Worm (Caenorhabditis elegans) whole organism, young adult: Measurements from ENCODE around the gene C06E4.2.
A peak's percentile ranks its signal among the peaks of the same experiment; 100 is the strongest.

Experiments
- B0019.2 ChIP-seq: fragments of 200-800 bp; sonication (Bioruptor generic); conservative IDR thresholded peaks from 2 replicates; pipeline ENCODE4 v1.3.6; 2022; ENCODE audit warnings: missing genetic modification reagents, missing genetic modification characterization, missing compliant biosample characterization
- B0035.1 ChIP-seq: sonication (generic microtip); optimal IDR thresholded peaks from 2 replicates; lab custom pipeline; 2016; ENCODE audit warnings: missing genetic modification characterization, mild to moderate bottlenecking, missing compliant biosample characterization, missing genotype, missing genetic modification reagents
- B0336.3 ChIP-seq: fragments of 200-800 bp; sonication (Bioruptor generic); IDR thresholded peaks from 2 replicates; pipeline ENCODE4 v1.3.6; 2022; ENCODE audit warnings: missing genetic modification characterization, missing compliant biosample characterization
- C06A6.2 ChIP-seq: fragments of 200-800 bp; sonication (Bioruptor generic); conservative IDR thresholded peaks from 2 replicates; pipeline ENCODE4 v1.3.6; 2022; ENCODE audit warnings: missing genetic modification characterization, missing compliant biosample characterization
- C17E4.6 ChIP-seq: fragments of 200-800 bp; sonication (Bioruptor generic); IDR thresholded peaks from 2 replicates; pipeline ENCODE4 v1.3.6; 2022; ENCODE audit warnings: missing genetic modification reagents, missing genetic modification characterization, missing compliant biosample characterization
- F10E7.11 ChIP-seq: sonication (generic microtip); optimal IDR thresholded peaks from 2 replicates; lab custom pipeline; 2017; ENCODE audit warnings: mild to moderate bottlenecking, missing genetic modification characterization, moderate library complexity, missing compliant biosample characterization
- F22D6.2 ChIP-seq: sonication (generic microtip); optimal IDR thresholded peaks from 2 replicates; lab custom pipeline; 2016; ENCODE audit warnings: mild to moderate bottlenecking, missing genetic modification characterization, missing compliant biosample characterization
- F33H1.4 ChIP-seq: fragments of 200-800 bp; sonication (Bioruptor generic); IDR thresholded peaks from 2 replicates; pipeline ENCODE4 v1.3.6; 2022; ENCODE audit warnings: missing genetic modification reagents, missing genetic modification characterization, missing compliant biosample characterization
- F55B11.4 ChIP-seq: sonication (generic microtip); optimal IDR thresholded peaks from 2 replicates; lab custom pipeline; 2016; ENCODE audit warnings: missing compliant biosample characterization, missing genetic modification characterization, borderline replicate concordance; ENCODE audit not compliant: insufficient read depth
- F57A8.1 ChIP-seq: fragments of 200-800 bp; sonication (Bioruptor generic); optimal IDR thresholded peaks from 2 replicates; lab custom pipeline; 2018; ENCODE audit warnings: mild to moderate bottlenecking, missing genetic modification characterization, moderate library complexity, missing compliant biosample characterization
- K12H6.12 ChIP-seq: fragments of 200-800 bp; sonication (Bioruptor generic); optimal IDR thresholded peaks from 2 replicates; lab custom pipeline; 2018; ENCODE audit warnings: mild to moderate bottlenecking, missing genetic modification characterization, missing compliant biosample characterization
- T26A5.8 ChIP-seq: sonication (generic microtip); optimal IDR thresholded peaks from 2 replicates; lab custom pipeline; 2016; ENCODE audit warnings: missing genetic modification characterization, missing compliant biosample characterization
- Y79H2A.3 ChIP-seq: fragments of 200-800 bp; sonication (Bioruptor generic); conservative IDR thresholded peaks from 2 replicates; pipeline ENCODE4 v1.3.6; 2022; ENCODE audit warnings: missing genetic modification reagents, missing genetic modification characterization, missing compliant biosample characterization
- Y95B8A.8 ChIP-seq: fragments of 200-800 bp; sonication (Bioruptor generic); IDR thresholded peaks from 2 replicates; pipeline ENCODE4 v1.3.6; 2022; ENCODE audit warnings: missing genetic modification reagents, missing genetic modification characterization, missing compliant biosample characterization
- akir-1 ChIP-seq: fragments of 200-800 bp; sonication (Bioruptor generic); optimal IDR thresholded peaks from 2 replicates; lab custom pipeline; 2018; ENCODE audit warnings: mild to moderate bottlenecking, missing genetic modification characterization, moderate library complexity, missing compliant biosample characterization
- aptf-3 ChIP-seq: fragments of 200-800 bp; sonication (Bioruptor generic); IDR thresholded peaks from 2 replicates; pipeline ENCODE4 v1.3.6; 2022; ENCODE audit warnings: missing genetic modification characterization, missing compliant biosample characterization
- ccch-3 ChIP-seq: fragments of 200-800 bp; sonication (Bioruptor generic); optimal IDR thresholded peaks from 2 replicates; lab custom pipeline; 2018; ENCODE audit warnings: mild to moderate bottlenecking, missing genetic modification characterization, missing compliant biosample characterization
- ceh-40 ChIP-seq: fragments of 200-800 bp; sonication (Bioruptor generic); IDR thresholded peaks from 2 replicates; pipeline ENCODE4 v1.3.6; 2022; ENCODE audit warnings: missing genetic modification characterization, missing compliant biosample characterization
- ceh-91 ChIP-seq: fragments of 200-800 bp; sonication (Bioruptor generic); IDR thresholded peaks from 2 replicates; pipeline ENCODE4 v1.3.6; 2022; ENCODE audit warnings: missing genetic modification reagents, missing genetic modification characterization, missing compliant biosample characterization
- egrh-3 ChIP-seq: fragments of 200-800 bp; sonication (Bioruptor generic); IDR thresholded peaks from 2 replicates; pipeline ENCODE4 v1.3.6; 2022; ENCODE audit warnings: missing genetic modification reagents, missing genetic modification characterization, missing compliant biosample characterization
- him-1 ChIP-seq: sonication (generic microtip); optimal IDR thresholded peaks from 2 replicates; lab custom pipeline; 2016; ENCODE audit warnings: missing genotype, missing genetic modification reagents, missing genetic modification characterization, missing compliant biosample characterization
- hlh-26 ChIP-seq: fragments of 200-800 bp; sonication (Bioruptor generic); conservative IDR thresholded peaks from 2 replicates; pipeline ENCODE4 v1.3.6; 2022; ENCODE audit warnings: missing genetic modification reagents, missing genetic modification characterization, missing compliant biosample characterization
- hsf-1 ChIP-seq: fragments of 200-800 bp; sonication (Bioruptor generic); IDR thresholded peaks from 2 replicates; pipeline ENCODE4 v1.3.6; 2022; ENCODE audit warnings: missing genetic modification reagents, missing genetic modification characterization, missing compliant biosample characterization
- madf-3 ChIP-seq: fragments of 200-800 bp; sonication (Bioruptor generic); IDR thresholded peaks from 2 replicates; pipeline ENCODE4 v1.3.6; 2022; ENCODE audit warnings: missing genetic modification reagents, missing genetic modification characterization, missing compliant biosample characterization
- madf-6 ChIP-seq: fragments of 200-800 bp; sonication (Bioruptor generic); IDR thresholded peaks from 2 replicates; pipeline ENCODE4 v1.3.6; 2022; ENCODE audit warnings: missing genetic modification reagents, missing genetic modification characterization, missing compliant biosample characterization
- mel-28 ChIP-seq: sonication (generic microtip); optimal IDR thresholded peaks from 2 replicates; lab custom pipeline; 2016; ENCODE audit warnings: borderline replicate concordance, mild to moderate bottlenecking, missing genetic modification characterization, missing compliant biosample characterization
- mxl-1 ChIP-seq: sonication (generic microtip); optimal IDR thresholded peaks from 2 replicates; lab custom pipeline; 2016; ENCODE audit warnings: missing genetic modification characterization, missing compliant biosample characterization
- nfya-1 ChIP-seq: sonication (generic microtip); optimal IDR thresholded peaks from 2 replicates; lab custom pipeline; 2017; ENCODE audit warnings: antibody characterized with exemption, missing compliant biosample characterization, missing genetic modification characterization, borderline replicate concordance; ENCODE audit not compliant: insufficient read depth
- nfya-2 ChIP-seq: fragments of 200-800 bp; sonication (Bioruptor generic); IDR thresholded peaks from 2 replicates; pipeline ENCODE4 v1.3.6; 2022; ENCODE audit warnings: missing genetic modification reagents, missing genetic modification characterization, missing compliant biosample characterization
- nfyb-1 ChIP-seq: fragments of 200-800 bp; sonication (Bioruptor generic); IDR thresholded peaks from 2 replicates; pipeline ENCODE4 v1.3.6; 2022; ENCODE audit warnings: missing genetic modification reagents, missing genetic modification characterization, missing compliant biosample characterization
- nhr-179 ChIP-seq: sonication (generic microtip); optimal IDR thresholded peaks from 2 replicates; lab custom pipeline; 2016; ENCODE audit warnings: mild to moderate bottlenecking, missing genetic modification characterization, missing compliant biosample characterization
- nhr-80 ChIP-seq: sonication (generic microtip); optimal IDR thresholded peaks from 2 replicates; lab custom pipeline; 2016; ENCODE audit warnings: missing genetic modification characterization, missing compliant biosample characterization
- nhr-90 ChIP-seq: sonication (generic microtip); optimal IDR thresholded peaks from 2 replicates; lab custom pipeline; 2016; ENCODE audit warnings: missing genotype, mild to moderate bottlenecking, missing genetic modification characterization, missing compliant biosample characterization
- repo-1 ChIP-seq: sonication (generic microtip); optimal IDR thresholded peaks from 2 replicates; lab custom pipeline; 2017; ENCODE audit warnings: mild to moderate bottlenecking, missing genetic modification characterization, missing compliant biosample characterization
- snpc-1.1 ChIP-seq: sonication (generic microtip); optimal IDR thresholded peaks from 2 replicates; lab custom pipeline; 2017; ENCODE audit warnings: missing genetic modification characterization, mild to moderate bottlenecking, missing compliant biosample characterization, antibody characterized with exemption, moderate library complexity, missing genotype, missing genetic modification reagents; ENCODE audit not compliant: insufficient read depth
- snpc-1.3 ChIP-seq: sonication (generic microtip); optimal IDR thresholded peaks from 2 replicates; lab custom pipeline; 2017; ENCODE audit warnings: missing genetic modification characterization, mild to moderate bottlenecking, missing compliant biosample characterization, antibody characterized with exemption, moderate library complexity, missing genotype, missing genetic modification reagents; ENCODE audit not compliant: insufficient read depth
- snpc-4 ChIP-seq, 5 experiments: fragments of 150-350 bp in 1 of 5; sonication (generic microtip) in 4 of 5; optimal IDR thresholded peaks; 2 replicates each; lab custom pipeline; 2014 to 2018; ENCODE audit warnings: missing genetic modification characterization in 5 of 5, missing biosample characterization in 3 of 5, antibody characterized with exemption in 2 of 5, mild to moderate bottlenecking in 2 of 5, missing compliant biosample characterization in 2 of 5, missing genotype in 2 of 5, moderate library complexity in 2 of 5, missing genetic modification reagents in 1 of 5
- unc-62 ChIP-seq: fragments of 150-350 bp; optimal IDR thresholded peaks from 2 replicates; lab custom pipeline; 2014; ENCODE audit warnings: missing biosample characterization, missing genetic modification reagents, missing genetic modification characterization
- zim-3 ChIP-seq: sonication (generic microtip); optimal IDR thresholded peaks from 2 replicates; lab custom pipeline; 2017; ENCODE audit warnings: mild to moderate bottlenecking, missing genetic modification characterization, moderate library complexity, missing compliant biosample characterization
- ztf-25 ChIP-seq: fragments of 200-800 bp; sonication (Bioruptor generic); IDR thresholded peaks from 2 replicates; pipeline ENCODE4 v1.3.6; 2022; ENCODE audit warnings: missing genetic modification reagents, missing genetic modification characterization, missing compliant biosample characterization
- ztf-28 ChIP-seq: fragments of 200-800 bp; sonication (Bioruptor generic); IDR thresholded peaks from 2 replicates; pipeline ENCODE4 v1.3.6; 2022; ENCODE audit warnings: missing genetic modification reagents, missing genetic modification characterization, missing compliant biosample characterization

The C06E4.2 gene

DNA sequence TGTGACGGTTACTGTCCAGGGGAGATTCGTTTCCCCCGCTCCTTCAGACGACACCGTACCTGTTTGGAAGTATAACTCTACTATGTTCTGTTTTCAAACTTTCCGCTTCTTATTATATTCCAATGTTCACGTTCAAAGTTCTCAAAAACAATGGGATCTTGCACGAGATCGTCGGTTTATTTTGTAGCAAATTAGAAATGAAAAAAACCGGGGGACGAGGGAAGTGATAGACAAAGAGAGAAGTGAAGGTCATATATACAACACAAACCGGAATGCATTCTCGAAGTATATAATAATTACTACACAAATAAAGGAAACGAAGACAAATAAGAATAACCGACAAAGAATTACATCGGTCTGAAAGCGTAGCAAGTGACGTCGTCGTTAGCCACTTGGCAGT lies 32.9 kb downstream of the C06E4.2 start:
- no peak for TF ChIP-seq snpc-1.1 (tag; lab: Kevin White, UChicago)
- TF ChIP-seq ztf-28 (GFP tag; lab: Robert Waterston, UW), result no peak
- TF ChIP-seq T26A5.8 (tag; lab: Kevin White, UChicago), result no peak
- TF ChIP-seq C06A6.2 (GFP tag; lab: Robert Waterston, UW), result no peak
- no peak for TF ChIP-seq C17E4.6 (GFP tag; lab: Robert Waterston, UW)
- TF ChIP-seq nfya-1 (tag; lab: Kevin White, UChicago), result no peak
- TF ChIP-seq B0336.3 (GFP tag; lab: Robert Waterston, UW), result no peak
- TF ChIP-seq K12H6.12, result no peak

ce11 chrIV:7310410-7310809 lies 33.6 kb downstream of the C06E4.2 start, which contains the start of gene grl-4:
Gene grl-4, minus strand, starts transcription at chrIV:7310760.
- TF ChIP-seq aptf-3 (GFP tag; lab: Robert Waterston, UW) (no peak), F33H1.4 (GFP tag; lab: Robert Waterston, UW) (no peak), egrh-3 (peak; percentile 53; the same call in 1 of the 2 replicates), mel-28 (tag; lab: Kevin White, UChicago) (no peak), F55B11.4 (tag; lab: Kevin White, UChicago) (no peak), zim-3 (tag; lab: Kevin White, UChicago) (no peak), nfya-2 (GFP tag; lab: Robert Waterston, UW) (no peak), Y79H2A.3 (GFP tag; lab: Robert Waterston, UW) (no peak), ztf-28 (GFP tag; lab: Robert Waterston, UW) (0 out of 2 replicates have a peak, but pooled peaks have one; percentile 12), ccch-3 (GFP tag; lab: Kevin White, UChicago) (no peak), nhr-80 (no peak)

- TF ChIP-seq F33H1.4 (GFP tag; lab: Robert Waterston, UW) (no peak), nfyb-1 (GFP tag; lab: Robert Waterston, UW) (no peak), ceh-40 (no peak), repo-1 (tag; lab: Kevin White, UChicago) (no peak), nhr-179 (tag; lab: Kevin White, UChicago) (no peak), F22D6.2 (tag; lab: Kevin White, UChicago) (no peak), akir-1 (GFP tag; lab: Kevin White, UChicago) (no peak), ceh-91 (no peak), ztf-25 (no peak), aptf-3 (GFP tag; lab: Robert Waterston, UW) (no peak), snpc-1.3 (tag; lab: Kevin White, UChicago) (no peak), F55B11.4 (tag; lab: Kevin White, UChicago) (no peak), nhr-90 (tag; lab: Kevin White, UChicago) (no peak)
Measured at ce11 chrIV:7310842-7311241, 34.1 kb downstream of the C06E4.2 start.

DNA sequence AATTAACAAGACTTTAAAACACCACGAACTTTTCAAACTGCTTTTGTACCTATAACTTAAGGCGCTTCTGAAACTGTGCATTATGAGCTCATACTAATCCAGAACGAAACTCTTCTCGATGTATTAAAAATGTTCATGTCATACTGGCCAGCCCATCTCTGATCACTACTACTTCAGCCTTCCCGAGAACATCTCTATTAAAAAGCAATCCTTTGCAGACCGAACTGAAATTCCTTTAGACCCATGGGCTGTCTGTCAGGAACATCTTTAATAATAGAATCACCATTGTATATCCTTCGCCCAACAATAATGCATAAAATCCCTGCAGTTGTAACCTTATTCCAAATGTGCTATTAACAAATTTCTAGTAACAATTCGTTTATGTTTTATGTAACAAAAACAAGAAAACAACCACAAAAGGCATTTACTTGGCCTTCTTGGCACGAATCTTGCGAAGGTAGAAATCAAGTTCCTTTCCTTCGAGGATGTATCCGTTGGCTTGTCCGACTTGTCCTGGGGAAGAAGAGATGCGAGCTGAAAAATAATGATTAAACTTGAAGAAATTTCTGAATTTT lies 35.9 kb downstream of the C06E4.2 start:
- TF ChIP-seq snpc-4 (GFP tag; optimal IDR thresholded peaks at IDR 0.05; lab: Kevin White, UChicago), result no peak
- peak in 1 of 4 experiments; percentile 57 for TF ChIP-seq snpc-4 (tag; optimal IDR thresholded peaks at IDR 0.05; lab: Kevin White, UChicago)
- no peak for TF ChIP-seq akir-1 (GFP tag; lab: Kevin White, UChicago)
- TF ChIP-seq hlh-26 (GFP tag; lab: Robert Waterston, UW), result no peak
- TF ChIP-seq snpc-1.1 (tag; lab: Kevin White, UChicago), result peak; percentile 18
- no peak for TF ChIP-seq nhr-90 (tag; lab: Kevin White, UChicago)
- TF ChIP-seq unc-62 (GFP tag; lab: Kevin White, UChicago), result no peak
- no peak for TF ChIP-seq him-1 (tag; lab: Kevin White, UChicago)
- no peak for TF ChIP-seq F10E7.11 (tag; lab: Kevin White, UChicago)
- no peak; the same call in none of the 2 replicates for TF ChIP-seq madf-6 (GFP tag; lab: Robert Waterston, UW)
- no peak for TF ChIP-seq mxl-1 (tag; lab: Kevin White, UChicago)
- TF ChIP-seq madf-3 (GFP tag; lab: Robert Waterston, UW), result peak; percentile 6; the same call in 1 of the 2 replicates
- TF ChIP-seq nfyb-1 (GFP tag; lab: Robert Waterston, UW), result 0 out of 2 replicates have a peak, but pooled peaks have one; percentile 28
- TF ChIP-seq Y95B8A.8 (GFP tag; lab: Robert Waterston, UW), result no peak
- no peak for TF ChIP-seq ccch-3 (GFP tag; lab: Kevin White, UChicago)
- TF ChIP-seq B0035.1 (tag; lab: Kevin White, UChicago), result no peak
- TF ChIP-seq hsf-1 (GFP tag; lab: Robert Waterston, UW), result 0 out of 2 replicates have a peak, but pooled peaks have one; percentile 58
- no peak for TF ChIP-seq B0019.2
- no peak for TF ChIP-seq F57A8.1 (GFP tag; lab: Kevin White, UChicago)
- TF ChIP-seq repo-1 (tag; lab: Kevin White, UChicago), result no peak
